Worm (Caenorhabditis elegans) whole organism, L4/young adult: ENCODE data around the gene F44E2.7.

Experiments
- W03F9.2 ChIP-seq: fragments of 150-350 bp; optimal IDR thresholded peaks from 2 replicates; lab custom pipeline; 2014; ENCODE audit warnings: missing biosample characterization, missing genetic modification characterization
- dao-5 ChIP-seq: sonication (generic microtip); optimal IDR thresholded peaks from 2 replicates; lab custom pipeline; 2016; ENCODE audit warnings: missing genotype, missing genetic modification characterization, moderate library complexity, missing compliant biosample characterization
- him-1 ChIP-seq: sonication (generic microtip); optimal IDR thresholded peaks from 2 replicates; lab custom pipeline; 2016; ENCODE audit warnings: missing genotype, missing genetic modification reagents, missing genetic modification characterization, missing compliant biosample characterization

DNA sequence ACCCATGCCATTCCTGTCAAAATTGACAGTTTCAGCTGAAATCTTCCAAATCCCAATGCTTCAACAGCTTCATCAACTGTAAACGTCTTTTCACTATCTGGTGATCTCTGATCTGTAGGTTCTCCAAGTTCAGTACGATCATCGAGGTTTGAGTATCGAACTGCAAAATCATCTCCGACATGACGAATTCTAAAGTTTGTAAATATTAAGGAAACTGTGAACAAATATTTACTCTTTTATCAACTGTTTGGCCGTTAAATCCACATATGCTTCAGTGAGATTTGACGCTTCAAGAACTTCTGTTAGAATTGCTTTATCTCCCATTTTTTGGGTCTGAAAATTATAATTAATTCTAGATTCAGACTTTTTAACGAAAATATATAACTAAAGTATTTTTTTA, 36.9 kb upstream of the F44E2.7 start, which contains the start of gene svop-1:
- TF ChIP-seq him-1 (tag; lab: Kevin White, UChicago) (no peak), dao-5 (tag; lab: Kevin White, UChicago) (no peak), W03F9.2 (tag; lab: Kevin White, UChicago) (no peak)
